Worm (Caenorhabditis elegans): ENCODE measurements around the gene mrpl-44.

- no peak for TF ChIP-seq lin-35 (GFP tag; optimal IDR thresholded peaks at IDR 0.05)
- TF ChIP-seq nhr-80 (tag; optimal IDR thresholded peaks at IDR 0.05), result no peak
- TF ChIP-seq hlh-12 (tag; optimal IDR thresholded peaks at IDR 0.05), result no peak
- TF ChIP-seq unc-62 (GFP tag; optimal IDR thresholded peaks at IDR 0.05), result no peak
- TF ChIP-seq pha-4 (tag; optimal IDR thresholded peaks at IDR 0.05), result no peak
- TF ChIP-seq madf-8 (GFP tag; conservative IDR thresholded peaks at IDR 0.05), result no peak
- TF ChIP-seq cebp-2 (GFP tag; IDR thresholded peaks at IDR 0.05), result no peak
- TF ChIP-seq madf-6 (GFP tag; IDR thresholded peaks at IDR 0.05), result no peak
- no peak for TF ChIP-seq aptf-3 (GFP tag; IDR thresholded peaks at IDR 0.05)
Measured at ce11 chrIII:9072704-9073103, 16.5 kb downstream of the mrpl-44 start.

All from whole organism, young adult.